Fruit fly (Drosophila melanogaster) whole organism, larva: Measurements from ENCODE around the gene CG13070.

Experiments used
- noc ChIP-seq: fragments of 200-800 bp; sonication (Bioruptor generic); optimal IDR thresholded peaks from 3 replicates; lab custom pipeline; 2019; ENCODE audit warnings: missing biosample characterization, mild to moderate bottlenecking, missing genetic modification characterization, moderate library complexity

Gene CG13070

DNA sequence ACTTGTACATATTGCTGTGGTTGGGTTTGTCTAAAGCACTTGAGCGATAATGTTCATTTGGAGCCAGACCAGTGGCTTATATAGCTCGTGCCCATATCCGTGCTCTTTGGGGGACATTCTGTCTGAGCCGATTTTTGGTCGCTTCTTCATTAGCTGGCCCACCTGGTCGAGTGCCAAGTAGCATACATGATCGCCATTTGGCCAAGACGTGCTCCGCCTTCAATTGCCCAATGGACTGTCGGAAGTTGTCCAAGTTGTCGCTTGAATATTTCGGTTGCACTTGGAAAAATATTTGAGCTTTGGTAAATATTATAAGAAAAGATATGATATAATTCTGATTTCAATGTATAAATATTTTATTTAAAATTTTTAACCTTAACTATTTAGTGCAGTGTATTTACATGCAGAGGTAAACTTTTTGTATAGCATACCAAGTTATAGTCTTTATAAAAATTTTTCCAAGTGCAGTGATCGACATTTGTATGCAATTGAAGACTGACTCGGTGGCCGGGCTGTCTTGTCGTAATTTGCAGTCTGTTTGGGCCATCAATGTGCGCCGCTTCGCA lies 22.3 kb downstream of the CG13070 start, which contains the start of gene CG13047:
CG13047 (minus strand) TSS at position 51 of the 566 bp plus-strand sequence.
- no peak for TF ChIP-seq noc

DNA sequence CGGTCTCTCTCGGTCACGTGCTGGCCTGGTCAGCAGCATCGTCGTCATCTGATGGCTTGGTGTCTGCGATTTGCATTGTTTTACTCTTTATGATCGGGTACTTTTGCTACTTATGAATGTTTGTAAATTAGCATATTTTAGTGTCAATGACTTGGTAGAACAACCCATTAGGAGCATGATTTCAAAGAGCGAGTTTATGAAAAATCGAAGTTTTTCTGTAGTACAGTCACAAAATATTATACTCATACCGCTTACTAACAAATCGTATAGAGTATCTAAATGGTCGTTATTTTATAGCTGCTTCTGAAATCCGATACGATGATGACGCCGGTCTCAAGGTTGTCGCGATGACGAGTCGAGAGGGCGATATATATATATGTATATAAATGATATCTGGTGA lies 23.1 kb downstream of the CG13070 start:
- no peak for TF ChIP-seq noc

DNA sequence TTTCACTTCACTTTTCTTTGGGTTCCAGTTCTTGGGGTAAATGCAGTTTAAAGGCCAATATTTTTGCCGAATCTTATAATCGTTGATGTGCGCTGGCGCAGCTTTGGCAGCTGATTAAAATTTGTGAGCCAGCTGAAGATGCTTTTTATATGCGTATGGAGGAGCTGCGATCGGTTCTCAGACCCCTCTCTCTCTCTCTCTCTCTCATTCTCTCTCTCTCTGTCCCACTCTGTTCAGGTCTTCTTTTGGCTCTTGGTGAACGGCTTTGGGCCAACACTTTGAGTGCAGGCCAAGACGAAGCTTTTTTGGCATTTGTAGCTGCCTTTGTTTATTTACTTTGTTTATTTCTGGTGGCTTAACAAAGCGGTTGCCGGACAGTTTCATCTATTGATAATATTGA lies 25.2 kb downstream of the CG13070 start, which contains the start of gene CG13046:
CG13046 (minus strand) TSS at position 101 of the 400 bp plus-strand sequence.
- no peak for TF ChIP-seq noc

DNA sequence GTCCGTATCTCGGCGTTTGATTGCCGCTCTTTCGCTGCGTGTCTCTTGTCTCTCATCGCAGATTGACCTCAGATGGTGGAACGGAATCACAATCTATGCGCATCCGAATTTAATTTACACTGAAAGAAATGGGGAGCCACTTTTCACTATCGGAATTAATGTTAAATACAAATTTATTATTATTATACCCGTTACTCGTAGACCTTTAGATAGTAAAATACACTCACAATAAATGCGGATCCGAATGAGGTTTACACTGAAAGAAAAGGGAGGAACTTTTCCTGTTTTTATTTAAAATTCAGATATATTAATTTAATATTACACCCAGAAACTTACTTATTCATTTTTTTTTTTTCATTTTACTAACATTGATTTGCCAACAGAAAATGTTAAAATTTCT lies 25.9 kb downstream of the CG13070 start:
- TF ChIP-seq noc = no peak

DNA sequence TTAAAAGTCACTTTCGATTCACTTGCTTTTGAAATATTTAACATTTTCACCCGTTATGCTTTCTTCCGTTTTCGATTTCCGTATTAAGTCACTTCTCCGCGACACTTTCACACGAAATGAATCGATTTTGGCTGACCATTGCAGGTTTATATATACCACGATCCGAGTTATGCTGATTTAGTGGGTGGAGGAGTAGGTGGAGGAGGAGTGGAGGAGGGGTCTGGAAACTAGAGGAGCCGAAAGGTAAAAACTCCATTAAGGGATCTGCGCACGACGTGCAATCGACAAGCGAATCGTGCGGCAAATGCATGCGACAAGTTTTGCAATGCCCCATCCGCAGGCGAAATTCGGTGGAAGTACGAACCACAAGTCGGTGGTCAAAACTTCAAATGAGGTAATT lies 27.7 kb downstream of the CG13070 start, which contains the start of gene CG13045:
CG13045 (minus strand) TSS at position 101 of the 400 bp plus-strand sequence.
- TF ChIP-seq noc = no peak

DNA sequence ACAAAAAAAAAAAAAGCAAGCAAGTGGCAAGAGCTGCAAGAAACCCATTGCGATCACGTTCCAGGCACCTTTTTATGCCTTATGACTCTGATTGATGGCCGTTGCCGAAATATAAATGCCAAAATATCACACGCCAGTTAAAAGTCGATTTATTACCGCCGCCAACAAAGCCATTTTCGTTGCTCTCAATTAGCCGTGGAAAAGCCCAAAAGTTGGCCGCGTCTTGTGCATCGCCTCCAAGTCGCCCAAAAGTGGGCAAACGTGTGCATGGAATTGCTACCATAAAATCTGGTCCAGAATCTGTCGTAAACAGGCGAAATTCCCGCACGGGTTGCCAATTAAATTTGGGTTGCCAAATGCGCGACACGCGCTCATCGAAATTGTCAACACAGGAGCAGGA lies 28.5 kb downstream of the CG13070 start:
- TF ChIP-seq noc = no peak

DNA sequence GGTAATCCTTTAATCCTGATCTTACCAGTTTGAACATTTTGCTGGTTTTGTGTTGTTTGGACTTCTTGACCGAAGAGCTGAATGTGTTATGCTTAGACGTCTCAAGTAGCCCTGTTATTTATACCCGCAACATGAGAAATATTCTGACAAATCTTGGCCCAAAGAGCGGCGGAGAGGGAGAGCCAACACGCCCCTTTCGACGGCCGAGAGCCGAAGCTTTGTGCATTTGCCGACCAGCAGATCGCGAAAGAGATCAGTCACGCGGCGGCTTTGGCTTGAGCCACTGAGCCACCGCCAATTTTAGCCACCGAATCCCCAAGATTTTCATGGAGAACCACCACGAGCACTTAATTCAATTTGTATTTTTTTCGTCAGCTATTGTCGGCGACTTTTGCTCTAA lies 32.3 kb downstream of the CG13070 start, which contains the start of gene CG4962:
CG4962 (minus strand) TSS at position 101 of the 400 bp plus-strand sequence.
- TF ChIP-seq noc = no peak

DNA sequence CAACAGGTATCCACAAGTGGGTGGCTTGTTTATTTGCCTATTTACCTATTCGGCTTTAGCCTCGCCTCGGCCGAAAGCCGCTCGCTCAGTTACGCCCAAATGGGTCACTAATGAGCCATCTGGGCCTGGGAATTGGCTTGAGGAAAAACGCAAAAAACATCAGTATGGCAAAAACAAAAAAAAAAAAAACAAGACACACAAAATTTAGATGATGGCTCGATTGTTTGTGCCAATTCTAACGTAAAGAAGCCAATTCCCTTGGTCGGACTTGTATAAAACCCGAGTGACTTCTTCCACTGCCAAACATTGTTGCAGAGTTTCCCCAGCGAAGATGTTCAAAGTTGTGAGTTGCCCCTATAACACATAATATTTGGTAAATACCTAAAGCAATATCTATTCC lies 38.0 kb downstream of the CG13070 start, which contains the start of gene CG4982:
CG4982 (plus strand) TSS at position 301 of the 400 bp plus-strand sequence.
- no peak for TF ChIP-seq noc

DNA sequence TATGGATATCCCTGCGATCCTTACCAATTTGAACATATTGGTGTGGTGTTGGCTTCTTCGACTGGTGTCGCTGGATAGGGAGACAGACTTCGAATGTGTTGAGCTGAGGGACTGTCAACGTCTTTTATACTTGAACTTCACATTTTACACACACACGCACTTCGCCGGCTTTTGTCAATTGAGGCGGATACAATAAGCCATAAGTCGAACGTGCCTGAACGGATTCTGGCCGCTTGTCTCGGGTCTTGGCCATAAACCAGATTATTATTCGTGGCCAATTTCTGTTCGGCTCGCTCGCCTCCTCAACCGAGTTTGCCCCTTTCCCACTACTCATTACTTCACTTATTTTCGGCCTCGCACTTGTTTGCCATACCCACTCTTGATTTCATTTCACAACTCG lies 39.9 kb downstream of the CG13070 start, which contains the start of gene CG13044:
CG13044 (minus strand) TSS at position 101 of the 400 bp plus-strand sequence.
- TF ChIP-seq noc = no peak

DNA sequence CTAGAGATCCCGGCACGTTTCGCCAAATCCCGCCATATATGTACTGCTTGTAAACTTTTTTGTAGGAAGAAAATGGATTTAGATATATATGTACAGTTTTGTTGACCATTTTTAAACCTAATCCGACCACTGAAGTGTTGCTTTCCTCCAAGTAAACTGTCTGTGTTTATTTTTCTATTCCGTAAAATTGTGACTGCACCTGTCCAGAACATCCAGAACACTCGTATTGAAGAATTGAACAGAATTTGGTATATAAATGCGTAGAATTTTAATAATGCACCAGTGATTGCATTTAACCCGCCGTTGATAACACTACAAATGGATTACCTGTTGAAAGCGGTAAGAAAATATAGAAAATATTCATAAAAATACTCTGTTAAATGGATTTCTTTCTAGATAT lies 40.8 kb downstream of the CG13070 start, which contains the start of gene CG43249:
CG43249 (plus strand) TSS at position 301 of the 400 bp plus-strand sequence.
- TF ChIP-seq noc = no peak

DNA sequence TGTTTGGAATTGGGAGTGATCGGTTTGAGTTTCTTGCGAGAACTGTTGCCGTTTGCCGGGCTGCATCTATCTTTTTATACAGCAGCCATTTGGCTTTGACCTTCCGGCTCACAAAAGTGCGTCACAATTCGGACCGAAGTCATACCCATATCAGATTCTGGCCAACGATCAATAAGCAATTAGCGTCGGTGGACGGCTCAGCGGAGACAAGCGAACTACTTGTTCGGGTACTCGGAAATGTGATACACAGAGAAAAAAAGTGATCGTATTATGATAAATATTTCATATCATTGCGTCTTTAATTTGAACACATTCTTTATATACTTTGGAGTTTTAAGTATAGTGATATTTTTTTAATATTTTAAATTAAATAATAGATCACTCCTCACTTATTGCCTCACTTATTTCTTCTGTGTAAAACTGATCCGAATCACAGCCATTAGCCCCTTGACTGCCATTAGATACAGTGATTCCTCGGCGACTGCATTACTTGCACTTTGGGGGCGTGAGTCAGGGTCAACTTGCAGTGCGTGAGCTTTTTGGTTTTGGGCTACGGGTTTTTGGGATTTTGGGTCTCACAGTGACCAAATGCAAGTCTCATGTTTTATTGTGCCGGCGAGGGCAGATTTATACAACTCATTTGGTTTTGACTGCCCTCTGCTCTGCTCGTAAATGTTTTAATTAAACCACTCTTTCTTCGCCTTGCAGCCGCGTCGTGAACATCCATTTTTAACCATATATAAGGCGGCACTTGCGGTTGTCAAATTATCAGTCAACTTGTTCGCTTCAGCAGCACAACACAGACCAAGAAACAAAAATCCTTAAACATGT lies 42.9 kb downstream of the CG13070 start, which contains the start of the genes CG13043 and CG13063:
CG13043 (minus strand) TSS at position 51 of the 831 bp plus-strand sequence.
CG13063 (plus strand) TSS at position 781 of the 831 bp plus-strand sequence.
- TF ChIP-seq noc = no peak

DNA sequence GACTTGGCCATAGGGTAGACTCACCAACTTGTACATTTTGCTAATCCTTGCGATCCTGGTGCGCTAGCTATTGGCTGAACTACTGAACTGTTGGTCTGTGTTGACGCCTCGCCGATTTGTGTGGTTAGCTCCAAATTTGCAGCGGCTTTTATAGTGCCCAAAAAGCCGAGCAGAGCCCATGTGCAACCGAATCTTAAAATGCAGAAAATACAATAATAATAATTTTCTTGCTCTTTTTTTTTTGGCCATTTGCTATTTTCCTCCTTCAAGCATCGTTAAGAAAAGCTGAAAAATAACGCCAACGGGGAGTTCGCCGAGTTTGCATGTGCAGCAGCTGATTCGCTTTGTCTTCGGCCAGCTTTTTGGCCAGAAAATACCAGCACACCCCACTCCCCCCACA lies 45.2 kb downstream of the CG13070 start, which contains the start of gene CG13042:
CG13042 (minus strand) TSS at position 101 of the 400 bp plus-strand sequence.
- TF ChIP-seq noc = no peak

DNA sequence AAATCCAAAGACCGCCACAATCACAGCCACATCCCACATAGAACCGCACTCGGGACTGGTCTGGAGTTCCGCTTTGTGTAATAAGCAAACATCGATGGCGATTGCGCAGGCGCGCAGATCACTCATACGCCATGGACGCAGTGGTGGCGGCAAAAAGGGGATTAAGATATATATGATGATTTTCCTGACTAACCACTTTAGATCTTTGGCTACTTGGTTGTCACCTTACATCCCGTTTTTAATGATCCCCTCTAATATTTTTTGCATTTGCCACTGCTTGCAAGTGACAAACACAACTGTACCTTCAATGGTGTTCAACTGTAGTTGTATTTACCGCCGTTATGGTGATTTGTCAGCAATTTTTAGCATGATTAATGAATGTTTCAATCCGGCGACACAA lies 46.8 kb downstream of the CG13070 start:
- TF ChIP-seq noc = peak; percentile 61
